Worm (Caenorhabditis elegans) whole organism, mixed stage, embryonic: Measurements from ENCODE around the gene nep-5.

Experiments used
- M03D4.4 ChIP-seq: sonication (generic microtip); optimal IDR thresholded peaks from 2 replicates; lab custom pipeline; 2017; ENCODE audit warnings: mild to moderate bottlenecking, missing genetic modification characterization, missing compliant biosample characterization
- blmp-1 ChIP-seq: fragments of 150-350 bp; optimal IDR thresholded peaks from 2 replicates; lab custom pipeline; 2014; ENCODE audit warnings: missing biosample characterization, missing genetic modification characterization
- ceh-39 ChIP-seq: fragments of 150-350 bp; optimal IDR thresholded peaks from 2 replicates; lab custom pipeline; 2014; ENCODE audit warnings: missing biosample characterization, missing genetic modification characterization
- ceh-43 ChIP-seq: fragments of 200-800 bp; sonication (Bioruptor generic); optimal IDR thresholded peaks from 2 replicates; lab custom pipeline; 2018; ENCODE audit warnings: mild to moderate bottlenecking, missing genetic modification characterization, moderate library complexity, missing compliant biosample characterization
- ceh-83 ChIP-seq: fragments of 200-800 bp; sonication (Bioruptor generic); optimal IDR thresholded peaks from 2 replicates; lab custom pipeline; 2018; ENCODE audit warnings: mild to moderate bottlenecking, missing genetic modification characterization, missing compliant biosample characterization
- ces-1 ChIP-seq: fragments of 150-350 bp; optimal IDR thresholded peaks from 2 replicates; lab custom pipeline; 2014; ENCODE audit warnings: missing biosample characterization, missing genetic modification reagents, missing genetic modification characterization
- cnd-1 ChIP-seq: fragments of 200-800 bp; sonication (Bioruptor generic); optimal IDR thresholded peaks from 2 replicates; lab custom pipeline; 2018; ENCODE audit warnings: mild to moderate bottlenecking, missing genetic modification characterization, missing compliant biosample characterization
- drap-1 ChIP-seq: fragments of 200-800 bp; sonication (Bioruptor generic); optimal IDR thresholded peaks from 3 replicates; lab custom pipeline; 2018; ENCODE audit warnings: mild to moderate bottlenecking, missing genetic modification characterization, missing compliant biosample characterization
- elt-1 ChIP-seq: sonication (generic microtip); optimal IDR thresholded peaks from 2 replicates; lab custom pipeline; 2017; ENCODE audit warnings: missing genetic modification characterization, mild to moderate bottlenecking, missing compliant biosample characterization, antibody characterized with exemption, moderate library complexity, borderline replicate concordance; ENCODE audit not compliant: insufficient read depth
- elt-3 ChIP-seq: fragments of 150-350 bp; optimal IDR thresholded peaks from 2 replicates; lab custom pipeline; 2014; ENCODE audit warnings: missing biosample characterization, missing genetic modification characterization
- flh-1 ChIP-seq: fragments of 200-800 bp; sonication (Bioruptor generic); optimal IDR thresholded peaks from 2 replicates; lab custom pipeline; 2018; ENCODE audit warnings: mild to moderate bottlenecking, missing genetic modification characterization, moderate library complexity, missing compliant biosample characterization
- ham-2 ChIP-seq: fragments of 200-800 bp; sonication (Bioruptor generic); optimal IDR thresholded peaks from 2 replicates; lab custom pipeline; 2018; ENCODE audit warnings: mild to moderate bottlenecking, missing genetic modification characterization, missing compliant biosample characterization
- hlh-1 ChIP-seq: fragments of 150-350 bp; optimal IDR thresholded peaks from 2 replicates; lab custom pipeline; 2014; ENCODE audit warnings: missing biosample characterization, missing genetic modification reagents, missing genetic modification characterization
- lin-13 ChIP-seq: fragments of 150-350 bp; optimal IDR thresholded peaks from 2 replicates; lab custom pipeline; 2014; ENCODE audit warnings: missing biosample characterization, missing genetic modification characterization
- lin-32 ChIP-seq: fragments of 200-800 bp; sonication (Bioruptor generic); optimal IDR thresholded peaks from 2 replicates; lab custom pipeline; 2018; ENCODE audit warnings: mild to moderate bottlenecking, missing genetic modification characterization, missing compliant biosample characterization
- mab-5 ChIP-seq: fragments of 150-350 bp; optimal IDR thresholded peaks from 2 replicates; lab custom pipeline; 2014; ENCODE audit warnings: missing biosample characterization, missing genetic modification characterization
- mep-1 ChIP-seq: fragments of 150-350 bp; optimal IDR thresholded peaks from 2 replicates; lab custom pipeline; 2017; ENCODE audit warnings: missing biosample characterization, missing genetic modification reagents, missing genetic modification characterization, inconsistent platforms
- mls-2 ChIP-seq: sonication (generic microtip); optimal IDR thresholded peaks from 2 replicates; lab custom pipeline; 2016; ENCODE audit warnings: mild to moderate bottlenecking, missing genetic modification characterization, moderate library complexity, missing compliant biosample characterization
- nhr-12 ChIP-seq: fragments of 150-350 bp; optimal IDR thresholded peaks from 2 replicates; lab custom pipeline; 2014; ENCODE audit warnings: missing biosample characterization, missing genetic modification characterization
- nhr-2 ChIP-seq: fragments of 150-350 bp; optimal IDR thresholded peaks from 2 replicates; lab custom pipeline; 2014; ENCODE audit warnings: missing biosample characterization, missing genetic modification characterization
- nhr-237 ChIP-seq: fragments of 150-350 bp; optimal IDR thresholded peaks from 2 replicates; lab custom pipeline; 2014; ENCODE audit warnings: missing biosample characterization, missing genetic modification characterization
- nhr-28 ChIP-seq: fragments of 150-350 bp; optimal IDR thresholded peaks from 2 replicates; lab custom pipeline; 2014; ENCODE audit warnings: missing biosample characterization, missing genetic modification characterization
- nhr-76 ChIP-seq: sonication (generic microtip); optimal IDR thresholded peaks from 2 replicates; lab custom pipeline; 2017; ENCODE audit warnings: missing biosample characterization, missing genetic modification characterization
- pha-4 ChIP-seq: fragments of 150-350 bp; optimal IDR thresholded peaks from 2 replicates; lab custom pipeline; 2018; ENCODE audit warnings: missing biosample characterization, missing genetic modification reagents, missing genetic modification characterization
- sem-2 ChIP-seq: fragments of 200-800 bp; sonication (Bioruptor generic); optimal IDR thresholded peaks from 2 replicates; lab custom pipeline; 2018; ENCODE audit warnings: mild to moderate bottlenecking, missing genetic modification characterization, missing compliant biosample characterization
- snpc-4 ChIP-seq: fragments of 150-350 bp; optimal IDR thresholded peaks from 2 replicates; lab custom pipeline; 2014; ENCODE audit warnings: missing biosample characterization, missing genetic modification characterization
- sptf-1 ChIP-seq: sonication (generic microtip); optimal IDR thresholded peaks from 2 replicates; lab custom pipeline; 2017; ENCODE audit warnings: mild to moderate bottlenecking, missing genetic modification characterization, moderate library complexity, missing compliant biosample characterization
- tbx-8 ChIP-seq: fragments of 200-800 bp; sonication (Bioruptor generic); optimal IDR thresholded peaks from 2 replicates; lab custom pipeline; 2018; ENCODE audit warnings: mild to moderate bottlenecking, missing genetic modification characterization, moderate library complexity, missing compliant biosample characterization
- unc-120 ChIP-seq: sonication (generic microtip); optimal IDR thresholded peaks from 2 replicates; lab custom pipeline; 2017; ENCODE audit warnings: missing genetic modification characterization, missing compliant biosample characterization; ENCODE audit not compliant: poor library complexity, severe bottlenecking
- unc-39 ChIP-seq: fragments of 150-350 bp; optimal IDR thresholded peaks from 2 replicates; lab custom pipeline; 2014; ENCODE audit warnings: missing biosample characterization, missing genetic modification characterization
- unc-62 ChIP-seq: fragments of 150-350 bp; optimal IDR thresholded peaks from 2 replicates; lab custom pipeline; 2014; ENCODE audit warnings: missing biosample characterization, missing genetic modification reagents, missing genetic modification characterization
- ztf-11 ChIP-seq: fragments of 150-350 bp; optimal IDR thresholded peaks from 2 replicates; lab custom pipeline; 2014; ENCODE audit warnings: missing biosample characterization, missing genetic modification characterization

Gene nep-5

ce11 chrII:5487844-5488243 is at the start of gene nep-5:
TSS of gene nep-5 (plus strand) at chrII:5488144.
- TF ChIP-seq unc-120 (tag; lab: Kevin White, UChicago) (no peak), ceh-83 (no peak), M03D4.4 (tag; lab: Kevin White, UChicago) (no peak), elt-1 (tag; lab: Kevin White, UChicago) (no peak), mep-1 (no peak), nhr-2 (no peak), drap-1 (no peak), nhr-12 (tag; lab: Kevin White, UChicago) (no peak), lin-13 (tag; lab: Kevin White, UChicago) (no peak), blmp-1 (tag; lab: Kevin White, UChicago) (no peak), sptf-1 (tag; lab: Kevin White, UChicago) (no peak), ces-1 (GFP tag; lab: Kevin White, UChicago) (no peak), lin-32 (GFP tag; lab: Kevin White, UChicago) (no peak), elt-3 (tag; lab: Kevin White, UChicago) (no peak), pha-4 (tag; lab: Kevin White, UChicago) (no peak), tbx-8 (GFP tag; lab: Kevin White, UChicago) (no peak)

DNA sequence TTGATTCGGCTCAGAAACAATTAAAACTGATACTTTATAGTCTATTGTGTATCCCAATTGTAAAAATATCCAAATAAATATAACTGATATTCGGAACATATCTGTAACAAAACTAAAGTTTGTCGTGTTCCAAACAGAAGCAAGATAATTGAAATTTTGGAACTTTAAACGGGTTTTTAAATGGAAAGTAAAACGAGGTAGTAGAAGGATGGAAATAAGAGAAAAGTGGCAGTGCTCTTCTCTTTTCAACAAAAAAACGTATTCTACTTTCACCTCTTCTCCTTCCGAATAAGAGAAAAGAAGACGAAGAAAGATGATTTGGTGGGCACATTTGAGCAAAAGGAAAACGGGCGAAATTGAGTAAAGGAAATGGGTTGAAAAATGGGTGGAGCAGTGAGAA is 41.4 kb upstream of the nep-5 start, which contains the start of gene nmr-1:
Gene nmr-1 (minus strand): TSS at position 101 of the 400 bp plus-strand sequence.
- TF ChIP-seq sem-2 (GFP tag; lab: Kevin White, UChicago) = no peak
- TF ChIP-seq ces-1 (GFP tag; lab: Kevin White, UChicago) = no peak
- no peak for TF ChIP-seq nhr-12 (tag; lab: Kevin White, UChicago)
- no peak for TF ChIP-seq ceh-83
- TF ChIP-seq ham-2 = no peak
- TF ChIP-seq nhr-237 (tag; lab: Kevin White, UChicago) = no peak
- TF ChIP-seq ceh-39 (tag; lab: Kevin White, UChicago) = no peak
- TF ChIP-seq nhr-76 (tag; lab: Kevin White, UChicago) = no peak
- no peak for TF ChIP-seq drap-1
- TF ChIP-seq unc-39 (tag; lab: Kevin White, UChicago) = no peak
- no peak for TF ChIP-seq unc-120 (tag; lab: Kevin White, UChicago)
- TF ChIP-seq ceh-43 (GFP tag; lab: Kevin White, UChicago) = no peak
- no peak for TF ChIP-seq blmp-1 (tag; lab: Kevin White, UChicago)
- no peak for TF ChIP-seq mls-2 (tag; lab: Kevin White, UChicago)
- no peak for TF ChIP-seq snpc-4 (tag; lab: Kevin White, UChicago)
- TF ChIP-seq elt-3 (tag; lab: Kevin White, UChicago) = no peak
- TF ChIP-seq mab-5 = no peak
- TF ChIP-seq hlh-1 (tag; lab: Kevin White, UChicago) = no peak

ce11 chrII:5447381-5447780 is 40.6 kb upstream of the nep-5 start, which contains the start of gene cex-1:
TSS of gene cex-1 (plus strand) at chrII:5447681.
- TF ChIP-seq drap-1 = no peak
- no peak for TF ChIP-seq hlh-1 (tag; lab: Kevin White, UChicago)
- TF ChIP-seq mls-2 (tag; lab: Kevin White, UChicago) = no peak
- no peak for TF ChIP-seq nhr-28 (tag; lab: Kevin White, UChicago)
- TF ChIP-seq snpc-4 (tag; lab: Kevin White, UChicago) = no peak
- TF ChIP-seq nhr-76 (tag; lab: Kevin White, UChicago) = no peak
- TF ChIP-seq ceh-83 = no peak
- TF ChIP-seq ceh-39 (tag; lab: Kevin White, UChicago) = no peak
- TF ChIP-seq unc-62 (GFP tag; lab: Kevin White, UChicago) = no peak
- TF ChIP-seq flh-1 (GFP tag; lab: Kevin White, UChicago) = no peak
- no peak for TF ChIP-seq ztf-11 (tag; lab: Kevin White, UChicago)
- no peak for TF ChIP-seq tbx-8 (GFP tag; lab: Kevin White, UChicago)
- no peak for TF ChIP-seq elt-1 (tag; lab: Kevin White, UChicago)
- no peak for TF ChIP-seq M03D4.4 (tag; lab: Kevin White, UChicago)
- no peak for TF ChIP-seq cnd-1 (tag; lab: Kevin White, UChicago)
- TF ChIP-seq mab-5 = no peak
- TF ChIP-seq lin-32 (GFP tag; lab: Kevin White, UChicago) = no peak
- TF ChIP-seq sem-2 (GFP tag; lab: Kevin White, UChicago) = no peak
- TF ChIP-seq unc-120 (tag; lab: Kevin White, UChicago) = no peak
- no peak for TF ChIP-seq sptf-1 (tag; lab: Kevin White, UChicago)

- no peak for TF ChIP-seq unc-39 (tag; lab: Kevin White, UChicago)
- TF ChIP-seq flh-1 (GFP tag; lab: Kevin White, UChicago) = no peak
- peak; percentile 87 for TF ChIP-seq hlh-1 (tag; lab: Kevin White, UChicago)
- no peak for TF ChIP-seq ces-1 (GFP tag; lab: Kevin White, UChicago)
- peak; percentile 8 for TF ChIP-seq unc-62 (GFP tag; lab: Kevin White, UChicago)
- TF ChIP-seq ceh-39 (tag; lab: Kevin White, UChicago) = no peak
- TF ChIP-seq ztf-11 (tag; lab: Kevin White, UChicago) = no peak
Measured at ce11 chrII:5449219-5449618, 38.7 kb upstream of the nep-5 start.
